Worm (Caenorhabditis elegans) whole organism, L1 larva: Measurements from ENCODE around the gene col-184.

ENCODE experiments used
- aha-1 ChIP-seq: fragments of 150-350 bp; optimal IDR thresholded peaks from 2 replicates; lab custom pipeline; 2014; ENCODE audit warnings: missing biosample characterization, missing genetic modification characterization
- blmp-1 ChIP-seq: fragments of 150-350 bp; optimal IDR thresholded peaks from 2 replicates; lab custom pipeline; 2014; ENCODE audit warnings: missing biosample characterization, missing genetic modification characterization
- ceh-63 ChIP-seq: fragments of 200-800 bp; sonication (Bioruptor generic); optimal IDR thresholded peaks from 2 replicates; lab custom pipeline; 2018; ENCODE audit warnings: mild to moderate bottlenecking, missing genetic modification characterization, missing compliant biosample characterization
- sox-4 ChIP-seq: sonication (generic microtip); optimal IDR thresholded peaks from 2 replicates; lab custom pipeline; 2016; ENCODE audit warnings: missing genetic modification characterization, missing compliant biosample characterization
- tbx-2 ChIP-seq: sonication (generic microtip); optimal IDR thresholded peaks from 2 replicates; lab custom pipeline; 2016; ENCODE audit warnings: missing genetic modification characterization, missing compliant biosample characterization

ce11 chrX:13503839-13504238, 34.6 kb downstream of the col-184 start:
- no peak for TF ChIP-seq ceh-63 (GFP tag; lab: Kevin White, UChicago)
- no peak for TF ChIP-seq aha-1
- no peak for TF ChIP-seq sox-4
- no peak for TF ChIP-seq blmp-1 (tag; lab: Kevin White, UChicago)
- TF ChIP-seq tbx-2 (tag; lab: Kevin White, UChicago) = no peak
